Worm (Caenorhabditis elegans): Measurements from ENCODE around the gene F58E6.8.

The F58E6.8 gene

ce11 chrV:9775734-9776133 is 20.1 kb upstream of the F58E6.8 start, which contains the start of gene F46B6.12:
F46B6.12 (minus strand) TSS chrV:9775834.
- no peak for TF ChIP-seq unc-62 (GFP tag; optimal IDR thresholded peaks at IDR 0.05)

- no peak for TF ChIP-seq unc-62 (GFP tag; optimal IDR thresholded peaks at IDR 0.05)
Measured at ce11 chrV:9771970-9772369, 16.3 kb upstream of the F58E6.8 start, which contains the start of gene F46B6.2. F46B6.2 (plus strand) TSS chrV:9772285.

ce11 chrV:9771311-9771710 is 15.7 kb upstream of the F58E6.8 start:
- TF ChIP-seq unc-62 (GFP tag; optimal IDR thresholded peaks at IDR 0.05), result no peak

ce11 chrV:9768828-9769778 is 13.5 kb upstream of the F58E6.8 start, which contains the start of gene unc-42:
unc-42 (minus strand) TSS chrV:9769391.
- TF ChIP-seq unc-62 (GFP tag; optimal IDR thresholded peaks at IDR 0.05), result no peak

- TF ChIP-seq unc-62 (GFP tag; optimal IDR thresholded peaks at IDR 0.05), result no peak
Measured at ce11 chrV:9767941-9768340, 12.3 kb upstream of the F58E6.8 start.

- no peak for TF ChIP-seq unc-62 (GFP tag; optimal IDR thresholded peaks at IDR 0.05)
Measured at ce11 chrV:9765622-9766021, 10.0 kb upstream of the F58E6.8 start.

ce11 chrV:9764552-9764951 is 8.9 kb upstream of the F58E6.8 start:
- TF ChIP-seq unc-62 (GFP tag; optimal IDR thresholded peaks at IDR 0.05), result no peak

ce11 chrV:9763759-9764158 is 8.1 kb upstream of the F58E6.8 start:
- no peak for TF ChIP-seq unc-62 (GFP tag; optimal IDR thresholded peaks at IDR 0.05)

ce11 chrV:9758437-9758836 is 2.8 kb upstream of the F58E6.8 start:
- no peak for TF ChIP-seq unc-62 (GFP tag; optimal IDR thresholded peaks at IDR 0.05)

ce11 chrV:9757884-9758283 is 2.3 kb upstream of the F58E6.8 start, which contains the start of gene F58E6.11:
F58E6.11 (minus strand) TSS chrV:9757984.
- no peak for TF ChIP-seq unc-62 (GFP tag; optimal IDR thresholded peaks at IDR 0.05)

- no peak for TF ChIP-seq unc-62 (GFP tag; optimal IDR thresholded peaks at IDR 0.05)
Measured at ce11 chrV:9756242-9756641, 617 bp upstream of the F58E6.8 start, which contains the start of gene hrg-3. hrg-3 (plus strand) TSS chrV:9756468.

- no peak for TF ChIP-seq unc-62 (GFP tag; optimal IDR thresholded peaks at IDR 0.05)
Measured at ce11 chrV:9754459-9754858, 1.2 kb downstream of the F58E6.8 start, which contains the start of gene F58E6.5. F58E6.5 (minus strand) TSS chrV:9754559.

ce11 chrV:9753554-9753953 is 2.1 kb downstream of the F58E6.8 start:
- TF ChIP-seq unc-62 (GFP tag; optimal IDR thresholded peaks at IDR 0.05), result no peak

- no peak for TF ChIP-seq unc-62 (GFP tag; optimal IDR thresholded peaks at IDR 0.05)
Measured at ce11 chrV:9752918-9753317, 2.7 kb downstream of the F58E6.8 start, which contains the start of gene F58E6.6. F58E6.6 (minus strand) TSS chrV:9753018.

ce11 chrV:9750308-9750707 is 5.3 kb downstream of the F58E6.8 start, which contains the start of gene F58E6.4:
F58E6.4 (minus strand) TSS chrV:9750408.
- TF ChIP-seq unc-62 (GFP tag; optimal IDR thresholded peaks at IDR 0.05), result no peak

ce11 chrV:9744934-9745333 is 10.7 kb downstream of the F58E6.8 start, which contains the start of gene F58E6.13:
F58E6.13 (plus strand) TSS chrV:9745234.
- no peak for TF ChIP-seq unc-62 (GFP tag; optimal IDR thresholded peaks at IDR 0.05)

- TF ChIP-seq unc-62 (GFP tag; optimal IDR thresholded peaks at IDR 0.05), result no peak
Measured at ce11 chrV:9740858-9741257, 14.8 kb downstream of the F58E6.8 start, which contains the start of gene sta-2. sta-2 (plus strand) TSS chrV:9741206.

Measured in whole organism, dauer.